Fruit fly (Drosophila melanogaster) whole organism, embryonic: Measurements from ENCODE around the gene CG7530.

Source experiments
- Atf3 ChIP-seq: fragments of 200-800 bp; sonication (Bioruptor generic); optimal IDR thresholded peaks from 3 replicates; lab custom pipeline; 2016; ENCODE audit warnings: missing biosample characterization, missing genetic modification characterization
- CG10366 ChIP-seq: fragments of 200-800 bp; sonication (Bioruptor generic); IDR thresholded peaks from 2 replicates; pipeline ENCODE4 v1.3.6; 2022; ENCODE audit warnings: missing biosample characterization, missing genetic modification characterization
- CG10431 ChIP-seq: fragments of 200-800 bp; sonication (Bioruptor generic); optimal IDR thresholded peaks from 3 replicates; lab custom pipeline; 2018; ENCODE audit warnings: missing biosample characterization, mild to moderate bottlenecking, missing genetic modification characterization
- CG10462 ChIP-seq: fragments of 200-800 bp; sonication (Bioruptor generic); optimal IDR thresholded peaks from 2 replicates; lab custom pipeline; 2016; ENCODE audit warnings: missing biosample characterization, missing genetic modification characterization
- CG10959 ChIP-seq: fragments of 200-800 bp; sonication (Bioruptor generic); IDR thresholded peaks from 2 replicates; pipeline ENCODE4 v1.3.6; 2022; ENCODE audit warnings: missing biosample characterization, missing genetic modification characterization
- CG11695 ChIP-seq: fragments of 200-800 bp; sonication (Bioruptor generic); IDR thresholded peaks from 3 replicates; pipeline ENCODE4 v1.3.6; 2022; ENCODE audit warnings: missing biosample characterization, missing genetic modification characterization
- CG11723 ChIP-seq: fragments of 200-800 bp; sonication (Bioruptor generic); optimal IDR thresholded peaks from 2 replicates; lab custom pipeline; 2017; ENCODE audit warnings: missing biosample characterization, mild to moderate bottlenecking, missing genetic modification characterization
- CG16863 ChIP-seq: fragments of 200-800 bp; sonication (Bioruptor generic); optimal IDR thresholded peaks from 3 replicates; lab custom pipeline; 2016; ENCODE audit warnings: missing biosample characterization, missing genetic modification characterization
- CG17361 ChIP-seq: fragments of 200-800 bp; sonication (Bioruptor generic); IDR thresholded peaks from 3 replicates; pipeline ENCODE4 v1.3.6; 2022; ENCODE audit warnings: missing biosample characterization, missing genetic modification characterization
- CG17568 ChIP-seq: fragments of 200-800 bp; sonication (Bioruptor generic); optimal IDR thresholded peaks from 2 replicates; lab custom pipeline; 2018; ENCODE audit warnings: missing biosample characterization, mild to moderate bottlenecking, missing genetic modification characterization, moderate library complexity
- CG18476 ChIP-seq: fragments of 200-800 bp; sonication (Bioruptor generic); optimal IDR thresholded peaks from 2 replicates; lab custom pipeline; 2016; ENCODE audit warnings: missing biosample characterization, mild to moderate bottlenecking, missing genetic modification characterization
- CG2129 ChIP-seq: fragments of 200-800 bp; sonication (Bioruptor generic); IDR thresholded peaks from 2 replicates; pipeline ENCODE4 v1.3.6; 2022; ENCODE audit warnings: missing biosample characterization, missing genetic modification characterization; ENCODE audit not compliant: partially characterized antibody
- CG3281 ChIP-seq: fragments of 200-800 bp; sonication (Bioruptor generic); optimal IDR thresholded peaks from 3 replicates; lab custom pipeline; 2017; ENCODE audit warnings: missing biosample characterization, mild to moderate bottlenecking, missing genetic modification characterization
- CG34422 ChIP-seq: fragments of 200-800 bp; sonication (Bioruptor generic); IDR thresholded peaks from 3 replicates; pipeline ENCODE4 v1.3.6; 2022; ENCODE audit warnings: missing biosample characterization, missing genetic modification characterization
- CG8089 ChIP-seq: fragments of 200-800 bp; sonication (Bioruptor generic); optimal IDR thresholded peaks from 3 replicates; lab custom pipeline; 2016; ENCODE audit warnings: missing biosample characterization, missing genetic modification characterization
- CG8388 ChIP-seq: fragments of 200-800 bp; sonication (Bioruptor generic); optimal IDR thresholded peaks from 2 replicates; lab custom pipeline; 2019; ENCODE audit warnings: missing biosample characterization, mild to moderate bottlenecking, missing genetic modification characterization, moderate library complexity
- CG8765 ChIP-seq: fragments of 200-800 bp; sonication (Bioruptor generic); IDR thresholded peaks from 2 replicates; pipeline ENCODE4 v1.3.6; 2022; ENCODE audit warnings: missing biosample characterization, missing genetic modification characterization
- CG9609 ChIP-seq: fragments of 200-800 bp; sonication (Bioruptor generic); optimal IDR thresholded peaks from 3 replicates; lab custom pipeline; 2016; ENCODE audit warnings: missing biosample characterization, missing genetic modification characterization
- CoRest ChIP-seq: fragments of 200-800 bp; sonication (Bioruptor generic); optimal IDR thresholded peaks from 3 replicates; lab custom pipeline; 2018; ENCODE audit warnings: missing biosample characterization, mild to moderate bottlenecking, missing genetic modification characterization, moderate library complexity
- Deaf1 ChIP-seq: fragments of 200-800 bp; optimal IDR thresholded peaks from 3 replicates; lab custom pipeline; 2019; ENCODE audit warnings: missing biosample characterization, mild to moderate bottlenecking, missing genetic modification characterization, moderate library complexity
- Doc2 ChIP-seq: fragments of 200-800 bp; sonication (Bioruptor generic); IDR thresholded peaks from 2 replicates; pipeline ENCODE4 v1.3.6; 2022; ENCODE audit warnings: missing biosample characterization, missing genetic modification characterization
- Ets65A ChIP-seq: fragments of 200-800 bp; sonication (Bioruptor generic); peaks from one replicate; lab custom pipeline; 2016; ENCODE audit warnings: missing biosample characterization, missing genetic modification characterization
- Gsc ChIP-seq: fragments of 200-800 bp; sonication (Bioruptor generic); IDR thresholded peaks from 2 replicates; pipeline ENCODE4 v1.3.6; 2022; ENCODE audit warnings: missing biosample characterization, missing genetic modification characterization
- HLH4C ChIP-seq: fragments of 200-800 bp; sonication (Bioruptor generic); IDR thresholded peaks from 3 replicates; pipeline ENCODE4 v1.3.6; 2022; ENCODE audit warnings: missing biosample characterization, missing genetic modification characterization; ENCODE audit not compliant: partially characterized antibody
- Hand ChIP-seq: fragments of 200-800 bp; sonication (Bioruptor generic); optimal IDR thresholded peaks from 2 replicates; lab custom pipeline; 2017; ENCODE audit warnings: mild to moderate bottlenecking, missing biosample characterization, missing genetic modification reagents, missing genetic modification characterization
- Hey ChIP-seq: fragments of 200-800 bp; sonication (Bioruptor generic); optimal IDR thresholded peaks from 3 replicates; lab custom pipeline; 2018; ENCODE audit warnings: missing biosample characterization, mild to moderate bottlenecking, missing genetic modification characterization
- MESR4 ChIP-seq: fragments of 200-800 bp; sonication (Bioruptor generic); optimal IDR thresholded peaks from 2 replicates; lab custom pipeline; 2018; ENCODE audit warnings: missing biosample characterization, mild to moderate bottlenecking, missing genetic modification characterization, moderate library complexity
- Nf-YC ChIP-seq: fragments of 200-800 bp; optimal IDR thresholded peaks from 3 replicates; lab custom pipeline; 2019; ENCODE audit warnings: missing biosample characterization, mild to moderate bottlenecking, missing genetic modification characterization, moderate library complexity
- NfI ChIP-seq: fragments of 200-800 bp; sonication (Bioruptor generic); optimal IDR thresholded peaks from 3 replicates; lab custom pipeline; 2018; ENCODE audit warnings: missing biosample characterization, mild to moderate bottlenecking, missing genetic modification characterization, moderate library complexity
- Optix ChIP-seq: fragments of 200-800 bp; sonication (Bioruptor generic); IDR thresholded peaks from 3 replicates; pipeline ENCODE4 v1.3.6; 2022; ENCODE audit warnings: missing biosample characterization, missing genetic modification characterization
- Poxn ChIP-seq: fragments of 200-800 bp; sonication (Bioruptor generic); IDR thresholded peaks from 2 replicates; pipeline ENCODE4 v1.3.6; 2022; ENCODE audit warnings: missing biosample characterization, missing genetic modification characterization
- Ravus ChIP-seq: fragments of 200-800 bp; sonication (Bioruptor generic); IDR thresholded peaks from 2 replicates; pipeline ENCODE4 v1.3.6; 2022; ENCODE audit warnings: missing biosample characterization, missing genetic modification characterization
- Sox100B ChIP-seq: fragments of 200-800 bp; sonication (Bioruptor generic); optimal IDR thresholded peaks from 3 replicates; lab custom pipeline; 2018; ENCODE audit warnings: missing biosample characterization, mild to moderate bottlenecking, missing genetic modification characterization
- Sry-β ChIP-seq: fragments of 200-800 bp; sonication (Bioruptor generic); optimal IDR thresholded peaks from 2 replicates; lab custom pipeline; 2018; ENCODE audit warnings: missing biosample characterization, mild to moderate bottlenecking, missing genetic modification characterization, moderate library complexity
- TFAM ChIP-seq: fragments of 200-800 bp; sonication (Bioruptor generic); optimal IDR thresholded peaks from 2 replicates; lab custom pipeline; 2017; ENCODE audit warnings: missing biosample characterization, missing genetic modification characterization, inconsistent platforms
- Taf1 ChIP-seq: fragments of 200-800 bp; sonication (Bioruptor generic); IDR thresholded peaks from 2 replicates; pipeline ENCODE4 v1.3.6; 2022; ENCODE audit warnings: missing biosample characterization, missing genetic modification characterization
- Tbp ChIP-seq: fragments of >200 bp; optimal IDR thresholded peaks from 2 replicates; lab custom pipeline; 2018; ENCODE audit warnings: missing biosample characterization, missing genetic modification characterization
- da ChIP-seq: fragments of 200-800 bp; sonication (Bioruptor generic); optimal IDR thresholded peaks from 2 replicates; lab custom pipeline; 2016; ENCODE audit warnings: missing biosample characterization, missing genetic modification characterization
- disco-r ChIP-seq: fragments of 200-800 bp; sonication (Bioruptor generic); optimal IDR thresholded peaks from 2 replicates; lab custom pipeline; 2016; ENCODE audit warnings: missing biosample characterization, missing genetic modification characterization
- dmrt99B ChIP-seq: fragments of 200-800 bp; sonication (Bioruptor generic); optimal IDR thresholded peaks from 2 replicates; lab custom pipeline; 2018; ENCODE audit warnings: missing biosample characterization, mild to moderate bottlenecking, missing genetic modification characterization, moderate library complexity
- emc ChIP-seq: fragments of 200-800 bp; sonication (Bioruptor generic); optimal IDR thresholded peaks from 2 replicates; lab custom pipeline; 2016; ENCODE audit warnings: missing biosample characterization, missing genetic modification characterization
- gce ChIP-seq: fragments of 200-800 bp; sonication (Bioruptor generic); IDR thresholded peaks from 3 replicates; pipeline ENCODE4 v1.3.6; 2022; ENCODE audit warnings: missing biosample characterization, missing genetic modification characterization
- jing ChIP-seq: fragments of 200-800 bp; sonication (Bioruptor generic); optimal IDR thresholded peaks from 2 replicates; lab custom pipeline; 2018; ENCODE audit warnings: missing biosample characterization, mild to moderate bottlenecking, missing genetic modification characterization
- maf-S ChIP-seq: fragments of 200-800 bp; sonication (Bioruptor generic); optimal IDR thresholded peaks from 2 replicates; lab custom pipeline; 2016; ENCODE audit warnings: missing biosample characterization, missing genetic modification characterization
- pho ChIP-seq: fragments of 200-800 bp; sonication (Bioruptor generic); optimal IDR thresholded peaks from 2 replicates; lab custom pipeline; 2016; ENCODE audit warnings: missing biosample characterization, missing genetic modification characterization
- pita ChIP-seq: fragments of 200-800 bp; sonication (Bioruptor generic); optimal IDR thresholded peaks from 2 replicates; lab custom pipeline; 2017; ENCODE audit warnings: missing biosample characterization, mild to moderate bottlenecking, missing genetic modification characterization
- sd ChIP-seq: fragments of 200-800 bp; sonication (Bioruptor generic); optimal IDR thresholded peaks from 3 replicates; lab custom pipeline; 2018; ENCODE audit warnings: missing biosample characterization, mild to moderate bottlenecking, missing genetic modification characterization, moderate library complexity
- shn ChIP-seq: fragments of 200-800 bp; sonication (Bioruptor generic); optimal IDR thresholded peaks from 3 replicates; lab custom pipeline; 2016; ENCODE audit warnings: missing biosample characterization, missing genetic modification characterization
- unpg ChIP-seq: fragments of 200-800 bp; sonication (Bioruptor generic); optimal IDR thresholded peaks from 3 replicates; lab custom pipeline; 2018; ENCODE audit warnings: missing biosample characterization, mild to moderate bottlenecking, missing genetic modification characterization, moderate library complexity
- vnd ChIP-seq: fragments of 200-800 bp; sonication (Bioruptor generic); IDR thresholded peaks from 3 replicates; pipeline ENCODE4 v1.3.6; 2022; ENCODE audit warnings: missing biosample characterization, missing genetic modification characterization; ENCODE audit not compliant: partially characterized antibody
- zen2 ChIP-seq: fragments of 200-800 bp; sonication (Bioruptor generic); IDR thresholded peaks from 3 replicates; pipeline ENCODE4 v1.3.6; 2022; ENCODE audit warnings: missing biosample characterization, missing genetic modification characterization; ENCODE audit not compliant: partially characterized antibody

The CG7530 gene

dm6 chr3R:14740658-14741191, 9.4 kb upstream of the CG7530 start (continued):
- peak; percentile 69 for TF ChIP-seq pho (GFP tag; lab: Kevin White, UChicago)
- peak; percentile 2 for TF ChIP-seq da (GFP tag; lab: Kevin White, UChicago)
- peak; percentile 46; the same call in 1 of the 2 replicates for TF ChIP-seq CG10366 (GFP tag; lab: Robert Waterston, UW)
- TF ChIP-seq dmrt99B (tag; lab: Kevin White, UChicago): peak; percentile 29
- no peak for TF ChIP-seq Doc2
- no peak for TF ChIP-seq CG10462 (GFP tag; lab: Kevin White, UChicago)
- peak; percentile 7 for TF ChIP-seq Hand (GFP tag; lab: Kevin White, UChicago)
- TF ChIP-seq sd (tag; lab: Kevin White, UChicago): no peak
- peak; percentile 99 for TF ChIP-seq Ets65A (GFP tag; lab: Kevin White, UChicago)
- TF ChIP-seq NfI (GFP tag; lab: Kevin White, UChicago): peak; percentile 62
- TF ChIP-seq Ravus: no peak
- TF ChIP-seq TFAM (GFP tag; lab: Kevin White, UChicago): no peak
- TF ChIP-seq unpg (GFP tag; lab: Kevin White, UChicago): peak; percentile 33
- peak; percentile 57 for TF ChIP-seq Hey (tag; lab: Kevin White, UChicago)
- TF ChIP-seq HLH4C (GFP tag; lab: Robert Waterston, UW): peak; percentile 19
- peak; percentile 25 for TF ChIP-seq disco-r
- peak; percentile 33 for TF ChIP-seq emc (GFP tag; lab: Kevin White, UChicago)
- TF ChIP-seq Tbp (GFP tag; lab: Kevin White, UChicago): no peak
- peak; percentile 75 for TF ChIP-seq Nf-YC (tag; lab: Kevin White, UChicago)
- TF ChIP-seq CG10959: no peak
- TF ChIP-seq CG9609 (GFP tag; lab: Kevin White, UChicago): peak; percentile 75
- TF ChIP-seq CG8388 (GFP tag; lab: Kevin White, UChicago): no peak
- TF ChIP-seq CG3281 (GFP tag; lab: Kevin White, UChicago): peak; percentile 64
- no peak for TF ChIP-seq CG18476
- TF ChIP-seq shn (GFP tag; lab: Kevin White, UChicago): peak; percentile 65
- 0 out of 2 replicates have a peak, but pooled peaks have one; percentile 16 for TF ChIP-seq CG8765 (GFP tag; lab: Robert Waterston, UW)
- peak; percentile 52; the same call in 2 of the 3 replicates for TF ChIP-seq Optix (GFP tag; lab: Robert Waterston, UW)
- peak; percentile 67 for TF ChIP-seq CG8089 (GFP tag; lab: Kevin White, UChicago)
- no peak for TF ChIP-seq Poxn (GFP tag; lab: Robert Waterston, UW)
- no peak for TF ChIP-seq pita (GFP tag; lab: Kevin White, UChicago)
- TF ChIP-seq CG10431 (GFP tag; lab: Kevin White, UChicago): peak; percentile 14
- no peak for TF ChIP-seq jing (GFP tag; lab: Kevin White, UChicago)
- peak; percentile 96 for TF ChIP-seq Deaf1 (tag; lab: Kevin White, UChicago)
- no peak for TF ChIP-seq Gsc (GFP tag; lab: Robert Waterston, UW)
- no peak for TF ChIP-seq CG2129 (GFP tag; lab: Robert Waterston, UW)
- TF ChIP-seq gce (GFP tag; lab: Robert Waterston, UW): no peak; the same call in 2 of the 3 replicates
- TF ChIP-seq MESR4: peak; percentile 77
- TF ChIP-seq CG11723 (GFP tag; lab: Kevin White, UChicago): no peak
- no peak for TF ChIP-seq Sry-β
- TF ChIP-seq zen2 (GFP tag; lab: Robert Waterston, UW): no peak
- TF ChIP-seq Taf1: peak; percentile 37; the same call in 1 of the 2 replicates
- TF ChIP-seq maf-S (GFP tag; lab: Kevin White, UChicago): peak; percentile 56
- TF ChIP-seq CG17361: peak; percentile 53; the same call in 1 of the 3 replicates
- peak; percentile 38 for TF ChIP-seq CoRest
- no peak for TF ChIP-seq vnd (GFP tag; lab: Robert Waterston, UW)
- peak; percentile 47 for TF ChIP-seq CG16863 (GFP tag; lab: Kevin White, UChicago)
- TF ChIP-seq CG34422 (GFP tag; lab: Robert Waterston, UW): peak; percentile 66; the same call in 1 of the 3 replicates
- TF ChIP-seq Atf3 (GFP tag; lab: Kevin White, UChicago): no peak
- no peak for TF ChIP-seq CG17568 (GFP tag; lab: Kevin White, UChicago)
- TF ChIP-seq CG11695 (GFP tag; lab: Robert Waterston, UW): no peak
- TF ChIP-seq Sox100B (GFP tag; lab: Kevin White, UChicago): no peak
